Fruit fly (Drosophila melanogaster) whole organism, prepupa: ENCODE measurements around the gene CG43131.

Experiments used
- CG10631 ChIP-seq: fragments of 200-800 bp; sonication (Bioruptor generic); optimal IDR thresholded peaks from 2 replicates; lab custom pipeline; 2016; ENCODE audit warnings: missing biosample characterization, missing genetic modification characterization
- CG11294 ChIP-seq: fragments of 200-800 bp; sonication (Bioruptor generic); IDR thresholded peaks from 2 replicates; pipeline ENCODE4 v1.3.6; 2022; ENCODE audit warnings: missing biosample characterization, missing genetic modification characterization
- CG11762 ChIP-seq: fragments of 200-800 bp; sonication (Bioruptor generic); optimal IDR thresholded peaks from 3 replicates; lab custom pipeline; 2016; ENCODE audit warnings: missing biosample characterization, missing genetic modification characterization; ENCODE audit not compliant: insufficient read depth
- CG11902 ChIP-seq: fragments of 200-800 bp; sonication (Bioruptor generic); optimal IDR thresholded peaks from 3 replicates; lab custom pipeline; 2016; ENCODE audit warnings: missing biosample characterization, missing genetic modification characterization
- CG16779 ChIP-seq: fragments of 200-800 bp; sonication (Bioruptor generic); optimal IDR thresholded peaks from 3 replicates; lab custom pipeline; 2017; ENCODE audit warnings: missing biosample characterization, mild to moderate bottlenecking, missing genetic modification characterization
- CG3032 ChIP-seq: fragments of 200-800 bp; optimal IDR thresholded peaks from 2 replicates; lab custom pipeline; 2019; ENCODE audit warnings: missing biosample characterization, mild to moderate bottlenecking, missing genetic modification characterization, moderate library complexity
- CG31627 ChIP-seq: fragments of 200-800 bp; sonication (Bioruptor generic); optimal IDR thresholded peaks from 3 replicates; lab custom pipeline; 2016; ENCODE audit warnings: missing biosample characterization, missing genetic modification characterization
- CG34406 ChIP-seq: fragments of 200-800 bp; sonication (Bioruptor generic); optimal IDR thresholded peaks from 3 replicates; lab custom pipeline; 2016; ENCODE audit warnings: missing biosample characterization, missing genetic modification characterization
- CG4318 ChIP-seq: fragments of 200-800 bp; sonication (Bioruptor generic); optimal IDR thresholded peaks from 3 replicates; lab custom pipeline; 2017; ENCODE audit warnings: missing biosample characterization, mild to moderate bottlenecking, missing genetic modification characterization
- CG6163 ChIP-seq: fragments of 200-800 bp; sonication (Bioruptor generic); IDR thresholded peaks from 3 replicates; pipeline ENCODE4 v1.3.6; 2022; ENCODE audit warnings: missing biosample characterization, missing genetic modification characterization
- CG6276 ChIP-seq: fragments of 200-800 bp; sonication (Bioruptor generic); optimal IDR thresholded peaks from 2 replicates; lab custom pipeline; 2017; ENCODE audit warnings: missing biosample characterization, mild to moderate bottlenecking, missing genetic modification characterization
- CG6792 ChIP-seq: fragments of 200-800 bp; sonication (Bioruptor generic); optimal IDR thresholded peaks from 3 replicates; lab custom pipeline; 2016; ENCODE audit warnings: missing biosample characterization, missing genetic modification characterization
- CG8119 ChIP-seq: fragments of 200-800 bp; sonication (Bioruptor generic); IDR thresholded peaks from 3 replicates; pipeline ENCODE4 v1.3.6; 2022; ENCODE audit warnings: missing biosample characterization, missing genetic modification characterization
- CG8632 ChIP-seq: fragments of 200-800 bp; sonication (Bioruptor generic); optimal IDR thresholded peaks from 3 replicates; lab custom pipeline; 2016; ENCODE audit warnings: missing biosample characterization, missing genetic modification characterization
- Eip75B ChIP-seq: fragments of 200-800 bp; sonication (Bioruptor generic); optimal IDR thresholded peaks from 3 replicates; lab custom pipeline; 2016; ENCODE audit warnings: missing biosample characterization, missing genetic modification characterization
- Eip78C ChIP-seq: fragments of 200-800 bp; sonication (Bioruptor generic); peaks from one replicate; lab custom pipeline; 2016; ENCODE audit warnings: missing biosample characterization, missing genetic modification characterization
- Eip93F ChIP-seq: fragments of 200-800 bp; sonication (Bioruptor generic); optimal IDR thresholded peaks from 2 replicates; lab custom pipeline; 2016; ENCODE audit warnings: missing biosample characterization, mild to moderate bottlenecking, missing genetic modification characterization
- Ets21C ChIP-seq: fragments of 200-800 bp; sonication (Bioruptor generic); optimal IDR thresholded peaks from 3 replicates; lab custom pipeline; 2016; ENCODE audit warnings: missing biosample characterization, missing genetic modification characterization
- Gug ChIP-seq: fragments of 200-800 bp; sonication (Bioruptor generic); IDR thresholded peaks from 2 replicates; pipeline ENCODE4 v1.3.6; 2022; ENCODE audit warnings: missing biosample characterization, missing genetic modification characterization
- Hr38 ChIP-seq: sonication (Bioruptor generic); optimal IDR thresholded peaks from 2 replicates; lab custom pipeline; 2016; ENCODE audit warnings: missing biosample characterization, missing genetic modification characterization
- Met ChIP-seq: fragments of 200-800 bp; sonication (Bioruptor generic); optimal IDR thresholded peaks from 3 replicates; lab custom pipeline; 2016; ENCODE audit warnings: missing biosample characterization, missing genetic modification characterization
- Smox ChIP-seq: fragments of 200-800 bp; sonication (Bioruptor generic); optimal IDR thresholded peaks from 3 replicates; lab custom pipeline; 2016; ENCODE audit warnings: missing biosample characterization, missing genetic modification characterization
- Sox102F ChIP-seq: fragments of 200-800 bp; sonication (Bioruptor generic); optimal IDR thresholded peaks from 2 replicates; lab custom pipeline; 2016; ENCODE audit warnings: missing biosample characterization, mild to moderate bottlenecking, missing genetic modification characterization
- Sox14 ChIP-seq: fragments of 200-800 bp; sonication (Bioruptor generic); optimal IDR thresholded peaks from 3 replicates; lab custom pipeline; 2016; ENCODE audit warnings: missing biosample characterization, missing genetic modification characterization
- achi ChIP-seq: fragments of 200-800 bp; sonication (Bioruptor generic); optimal IDR thresholded peaks from 3 replicates; lab custom pipeline; 2016; ENCODE audit warnings: missing biosample characterization, missing genetic modification characterization
- acj6 ChIP-seq: fragments of 200-800 bp; sonication (Bioruptor generic); optimal IDR thresholded peaks from 3 replicates; lab custom pipeline; 2016; ENCODE audit warnings: missing biosample characterization, missing genetic modification characterization
- dac ChIP-seq: fragments of 200-800 bp; sonication (Bioruptor generic); optimal IDR thresholded peaks from 2 replicates; lab custom pipeline; 2017; ENCODE audit warnings: missing biosample characterization, mild to moderate bottlenecking, missing genetic modification characterization
- dsx ChIP-seq: fragments of 200-800 bp; optimal IDR thresholded peaks from 3 replicates; lab custom pipeline; 2019; ENCODE audit warnings: missing biosample characterization, mild to moderate bottlenecking, missing genetic modification characterization, moderate library complexity; ENCODE audit not compliant: poor library complexity, severe bottlenecking
- eg ChIP-seq: fragments of 200-800 bp; sonication (Bioruptor generic); IDR thresholded peaks from 3 replicates; pipeline ENCODE4 v1.3.6; 2022; ENCODE audit warnings: missing biosample characterization, missing genetic modification characterization
- esn ChIP-seq: fragments of 200-800 bp; sonication (Bioruptor generic); optimal IDR thresholded peaks from 2 replicates; lab custom pipeline; 2016; ENCODE audit warnings: missing biosample characterization, mild to moderate bottlenecking, missing genetic modification characterization, moderate library complexity
- fd85E ChIP-seq: fragments of 200-800 bp; sonication (Bioruptor generic); optimal IDR thresholded peaks from 3 replicates; lab custom pipeline; 2016; ENCODE audit warnings: missing biosample characterization, missing genetic modification characterization
- fkh ChIP-seq: fragments of 200-800 bp; sonication (Bioruptor generic); optimal IDR thresholded peaks from 3 replicates; lab custom pipeline; 2017; ENCODE audit warnings: missing biosample characterization, mild to moderate bottlenecking, missing genetic modification characterization, moderate library complexity
- salr ChIP-seq, 2 experiments: fragments of 200-800 bp; sonication (Bioruptor generic); optimal IDR thresholded peaks; 3 replicates each; lab custom pipeline; 2016 to 2018; ENCODE audit warnings: missing biosample characterization in 2 of 2, missing genetic modification characterization in 2 of 2, mild to moderate bottlenecking in 1 of 2
- svp ChIP-seq: fragments of 200-800 bp; sonication (Bioruptor generic); peaks from one replicate; lab custom pipeline; 2016; ENCODE audit warnings: missing biosample characterization, missing genetic modification characterization
- topi ChIP-seq: fragments of 200-800 bp; sonication (Bioruptor generic); optimal IDR thresholded peaks from 3 replicates; lab custom pipeline; 2016; ENCODE audit warnings: missing biosample characterization, missing genetic modification characterization
- vri ChIP-seq: fragments of 200-800 bp; sonication (Bioruptor generic); optimal IDR thresholded peaks from 3 replicates; lab custom pipeline; 2016; ENCODE audit warnings: missing biosample characterization, mild to moderate bottlenecking, missing genetic modification characterization

The CG43131 gene

dm6 chr3R:5073809-5074208, 35.2 kb downstream of the CG43131 start:
- TF ChIP-seq CG16779 (tag; lab: Kevin White, UChicago) = no peak
- TF ChIP-seq Ets21C = no peak
- no peak for TF ChIP-seq dac (GFP tag; lab: Kevin White, UChicago)
- TF ChIP-seq fd85E (GFP tag; lab: Kevin White, UChicago) = no peak

- TF ChIP-seq CG11762 (no peak), Sox14 (GFP tag; lab: Kevin White, UChicago) (peak; percentile 14), esn (GFP tag; lab: Kevin White, UChicago) (peak; percentile 12), CG11902 (GFP tag; lab: Kevin White, UChicago) (no peak), svp (GFP tag; lab: Kevin White, UChicago) (peak; percentile 71), Smox (GFP tag; lab: Kevin White, UChicago) (peak; percentile 14), fkh (GFP tag; lab: Kevin White, UChicago) (peak; percentile 26), CG6276 (GFP tag; lab: Kevin White, UChicago) (no peak), Met (peak; percentile 27), Sox102F (GFP tag; lab: Kevin White, UChicago) (peak; percentile 11), Eip75B (no peak), Gug (no peak), CG34406 (peak; percentile 2), vri (peak; percentile 64), CG31627 (GFP tag; lab: Kevin White, UChicago) (no peak), CG6163 (GFP tag; lab: Robert Waterston, UW) (no peak)
Measured at dm6 chr3R:5067380-5067779, 41.6 kb downstream of the CG43131 start.

dm6 chr3R:5066528-5067167, 42.3 kb downstream of the CG43131 start:
- no peak for TF ChIP-seq CG11762
- no peak for TF ChIP-seq salr (GFP tag; optimal IDR thresholded peaks at IDR 0.05; lab: Kevin White, UChicago)
- TF ChIP-seq CG6163 (GFP tag; lab: Robert Waterston, UW) = no peak
- no peak for TF ChIP-seq CG34406
- no peak for TF ChIP-seq vri
- no peak for TF ChIP-seq achi (GFP tag; lab: Kevin White, UChicago)
- TF ChIP-seq CG8632 = no peak
- no peak for TF ChIP-seq CG8119
- no peak for TF ChIP-seq Eip75B
- TF ChIP-seq CG10631 (GFP tag; lab: Kevin White, UChicago) = no peak
- no peak for TF ChIP-seq CG4318
- TF ChIP-seq svp (GFP tag; lab: Kevin White, UChicago) = no peak
- no peak for TF ChIP-seq topi (GFP tag; lab: Kevin White, UChicago)
- TF ChIP-seq Hr38 (GFP tag; lab: Kevin White, UChicago) = no peak
- TF ChIP-seq Gug = no peak
- no peak for TF ChIP-seq acj6 (GFP tag; lab: Kevin White, UChicago)
- no peak for TF ChIP-seq Eip78C (GFP tag; lab: Kevin White, UChicago)
- no peak for TF ChIP-seq CG11294 (GFP tag; lab: Robert Waterston, UW)
- TF ChIP-seq eg (GFP tag; lab: Robert Waterston, UW) = no peak

- TF ChIP-seq Eip78C (GFP tag; lab: Kevin White, UChicago) (peak; percentile 59), vri (peak; percentile 50), dsx (GFP tag; lab: Kevin White, UChicago) (peak; percentile 89), CG3032 (no peak), CG6792 (GFP tag; lab: Kevin White, UChicago) (no peak), svp (GFP tag; lab: Kevin White, UChicago) (peak; percentile 91), Eip93F (GFP tag; lab: Kevin White, UChicago) (no peak)
Measured at dm6 chr3R:5065656-5066077, 43.3 kb downstream of the CG43131 start.
